Worm (Caenorhabditis elegans) whole organism, dauer: ENCODE measurements around the gene cpr-3.
"Not testable (repeated sequence)": the region's sequence is repeated elsewhere in the genome, so short reads cannot be mapped to it uniquely, and the experiment has no call there.

Experiments
- unc-62 ChIP-seq: sonication (generic microtip); optimal IDR thresholded peaks from 2 replicates; lab custom pipeline; 2017; ENCODE audit warnings: missing biosample characterization, missing genetic modification reagents, missing genetic modification characterization

The cpr-3 gene

ce11 chrV:15305502-15305901 lies 7.0 kb upstream of the cpr-3 start, which contains the start of gene T26H8.5:
Gene T26H8.5 (minus strand): TSS chrV:15305602.
- TF ChIP-seq unc-62 = no peak

- TF ChIP-seq unc-62 = no peak
Observed at ce11 chrV:15303625-15304024, 5.1 kb upstream of the cpr-3 start, which contains the start of gene srx-48. Gene srx-48 (minus strand): TSS chrV:15303725.

DNA sequence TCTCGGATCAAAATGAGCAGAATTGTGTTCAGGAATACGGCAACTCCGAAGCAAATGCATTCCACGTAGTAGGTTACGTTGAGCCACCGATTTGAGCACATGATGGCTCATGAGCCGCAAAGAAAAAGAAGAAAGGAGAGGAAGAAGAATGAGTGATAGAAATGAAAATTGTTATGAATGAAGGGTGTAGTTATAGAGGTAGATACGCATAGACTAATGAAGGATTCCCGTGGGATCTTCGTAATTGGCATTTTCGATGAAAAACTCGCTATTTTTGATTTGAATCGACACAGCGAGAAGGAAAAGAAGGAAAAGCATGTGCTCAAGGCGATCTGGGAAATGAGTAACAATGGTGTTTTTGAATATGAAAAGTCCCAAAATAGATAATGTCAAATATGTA lies 4.6 kb downstream of the cpr-3 start, which contains the start of gene str-96:
str-96 (minus strand) TSS at position 101 of the 400 bp plus-strand sequence.
- no peak for TF ChIP-seq unc-62

DNA sequence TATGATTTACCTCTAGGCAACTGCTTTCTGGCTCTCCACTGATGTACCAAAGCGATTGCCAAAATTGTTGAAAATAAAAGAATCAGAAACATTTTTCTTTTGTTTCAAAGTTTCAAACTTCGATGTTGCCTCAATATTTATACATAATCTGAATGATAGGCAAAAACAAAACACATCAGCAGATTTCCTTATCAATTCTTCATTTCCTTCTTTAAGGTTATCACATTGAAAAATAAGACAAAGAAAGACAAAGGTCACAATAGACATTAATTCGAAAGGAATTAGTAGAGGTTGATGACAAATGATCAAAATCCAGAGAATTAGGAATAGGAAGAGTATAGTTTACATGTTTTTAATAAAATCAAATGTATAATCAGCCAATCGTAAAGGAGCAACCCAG lies 7.5 kb downstream of the cpr-3 start, which contains the start of gene cyp-34A2:
cyp-34A2 (minus strand) TSS at position 101 of the 400 bp plus-strand sequence.
- no peak for TF ChIP-seq unc-62

- no peak for TF ChIP-seq unc-62
Observed at ce11 chrV:15287856-15288255, 10.6 kb downstream of the cpr-3 start, which contains the start of gene cyp-34A1. Gene cyp-34A1 (minus strand): TSS chrV:15287956.

DNA sequence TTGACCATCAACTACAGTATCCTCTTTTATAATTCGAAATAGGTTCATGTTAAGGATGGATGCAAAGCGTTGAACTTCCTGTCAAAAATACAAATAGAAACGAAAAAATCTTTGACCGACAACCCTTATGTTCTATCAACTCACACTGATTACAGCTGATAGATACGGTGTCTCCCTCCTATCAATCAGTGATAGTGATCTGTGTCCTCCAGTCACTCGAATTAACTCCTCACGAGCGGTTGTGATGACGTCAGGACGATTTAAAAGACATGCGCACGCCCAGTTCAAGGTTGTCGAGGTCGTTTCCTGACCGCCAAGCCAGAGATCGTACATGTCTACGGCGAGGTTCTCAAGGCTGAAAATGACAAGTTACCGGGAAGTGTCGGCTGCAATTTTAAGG lies 12.5 kb downstream of the cpr-3 start:
- TF ChIP-seq unc-62 = no peak

DNA sequence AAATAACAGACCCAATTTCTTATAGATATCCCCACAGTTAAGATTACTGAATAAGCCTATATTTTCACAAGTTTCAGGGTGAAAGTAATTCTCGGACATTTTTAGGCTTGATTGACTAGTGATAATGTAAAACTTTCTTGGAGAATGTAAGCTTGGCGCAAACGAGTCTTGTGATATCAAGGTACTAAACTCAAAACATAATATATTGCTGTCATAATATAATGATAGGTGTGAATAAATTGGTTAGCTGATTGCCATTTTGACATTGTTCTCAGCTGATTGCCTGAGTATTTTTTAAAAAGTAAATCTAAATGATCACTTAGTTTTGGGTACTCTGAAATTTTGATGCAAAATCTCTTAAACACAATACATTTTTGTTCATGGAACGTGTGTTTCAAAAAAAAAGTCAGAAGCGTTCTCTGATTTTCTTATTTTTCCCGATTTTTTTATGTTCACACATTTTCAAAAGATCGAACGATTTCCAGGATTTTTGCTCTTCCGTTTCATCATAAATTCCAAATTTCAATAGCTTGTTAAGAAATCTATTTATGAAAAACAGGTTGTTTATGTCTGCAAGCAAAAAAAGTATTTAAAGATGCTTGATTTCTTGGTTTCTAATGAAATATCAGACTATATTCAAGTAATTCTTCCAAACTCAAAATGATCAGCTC lies 17.1 kb downstream of the cpr-3 start, which contains the start of the genes srw-19 and srx-51:
srw-19 (minus strand) TSS at position 101 of the 671 bp plus-strand sequence.
srx-51 (plus strand) TSS at position 621 of the 671 bp plus-strand sequence.
- no peak for TF ChIP-seq unc-62

ce11 chrV:15276915-15277314 lies 21.6 kb downstream of the cpr-3 start, which contains the start of gene srw-17:
Gene srw-17 (minus strand): TSS chrV:15277015.
- no peak for TF ChIP-seq unc-62

- TF ChIP-seq unc-62 = no peak
Observed at ce11 chrV:15274757-15275156, 23.7 kb downstream of the cpr-3 start, which contains the start of gene srw-16. Gene srw-16 (minus strand): TSS chrV:15274857.

DNA sequence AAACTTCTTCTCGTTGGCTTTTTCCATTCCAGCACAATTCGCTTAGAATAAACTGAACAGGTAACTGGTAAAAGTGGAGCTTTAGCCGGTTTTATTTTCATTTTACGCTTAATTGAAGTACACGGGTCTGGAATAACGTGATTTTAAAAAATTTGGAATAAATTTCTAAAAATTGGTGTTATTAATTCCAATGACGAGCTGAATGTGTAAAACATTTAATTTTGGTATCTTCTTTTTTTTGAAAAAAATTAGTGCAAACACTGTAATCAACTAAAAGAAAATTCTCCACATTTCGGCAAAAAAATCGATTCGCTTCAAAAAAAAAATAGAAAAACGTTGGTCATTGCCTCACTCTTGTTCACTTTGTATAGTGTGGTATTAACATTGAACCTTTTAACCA lies 26.2 kb downstream of the cpr-3 start, which contains the start of gene T10H4.4:
T10H4.4 (minus strand) TSS at position 101 of the 400 bp plus-strand sequence.
- TF ChIP-seq unc-62 = no peak

DNA sequence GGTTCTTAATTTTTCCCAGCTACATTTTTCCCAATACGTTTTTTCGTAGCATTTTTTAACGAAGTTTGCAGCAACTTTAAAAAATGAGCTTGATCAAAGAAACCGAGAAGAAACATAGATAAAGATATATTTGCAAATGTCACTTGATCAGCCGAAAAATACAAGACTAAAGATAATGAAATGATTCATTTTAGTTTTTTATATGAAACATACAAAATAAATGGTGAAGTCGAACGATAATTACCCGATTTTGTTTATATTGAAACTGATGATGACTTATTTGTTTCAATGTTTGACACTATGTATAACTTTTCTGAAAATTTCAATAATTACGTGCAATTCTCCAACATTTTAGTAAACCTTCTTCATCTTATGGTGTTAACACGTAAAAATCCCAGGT lies 30.2 kb downstream of the cpr-3 start, which contains the start of gene srw-22:
srw-22 (plus strand) TSS at position 301 of the 400 bp plus-strand sequence.
- TF ChIP-seq unc-62 = no peak

DNA sequence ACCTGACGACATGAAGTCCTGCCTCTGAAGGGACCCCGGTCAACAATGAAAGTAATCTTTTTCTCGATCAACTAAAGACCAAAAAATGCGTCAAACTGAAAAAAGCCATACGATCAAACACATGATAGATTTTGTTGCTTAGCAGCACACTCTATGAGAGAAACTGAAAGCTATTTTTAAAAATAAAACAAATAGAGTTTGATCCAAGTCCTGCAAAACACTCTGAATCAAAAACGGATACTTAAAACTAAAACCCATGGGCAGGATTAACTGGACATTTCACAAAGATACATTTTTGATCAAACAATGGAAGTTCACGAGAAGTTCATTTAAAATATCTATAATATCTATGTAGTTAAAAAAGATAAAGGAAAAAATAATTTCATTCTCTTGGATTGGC lies 31.1 kb downstream of the cpr-3 start, which contains the start of gene T10H4.13:
T10H4.13 (minus strand) TSS at position 101 of the 400 bp plus-strand sequence.
- TF ChIP-seq unc-62 = no peak

ce11 chrV:15265814-15266213 lies 32.7 kb downstream of the cpr-3 start, which contains the start of gene M01B2.13:
Gene M01B2.13 (minus strand): TSS chrV:15265914.
- no peak for TF ChIP-seq unc-62

- no peak for TF ChIP-seq unc-62
Observed at ce11 chrV:15264131-15264530, 34.4 kb downstream of the cpr-3 start, which contains the start of gene M01B2.12. Gene M01B2.12 (minus strand): TSS chrV:15264231.

- TF ChIP-seq unc-62 = not testable (repeated sequence)
Observed at ce11 chrV:15262336-15262735, 36.2 kb downstream of the cpr-3 start, which contains the start of gene M01B2.10. Gene M01B2.10 (minus strand): TSS chrV:15262436.

ce11 chrV:15259904-15260303 lies 38.6 kb downstream of the cpr-3 start, which contains the start of gene M01B2.8:
Gene M01B2.8 (plus strand): TSS chrV:15260204.
- no peak for TF ChIP-seq unc-62

DNA sequence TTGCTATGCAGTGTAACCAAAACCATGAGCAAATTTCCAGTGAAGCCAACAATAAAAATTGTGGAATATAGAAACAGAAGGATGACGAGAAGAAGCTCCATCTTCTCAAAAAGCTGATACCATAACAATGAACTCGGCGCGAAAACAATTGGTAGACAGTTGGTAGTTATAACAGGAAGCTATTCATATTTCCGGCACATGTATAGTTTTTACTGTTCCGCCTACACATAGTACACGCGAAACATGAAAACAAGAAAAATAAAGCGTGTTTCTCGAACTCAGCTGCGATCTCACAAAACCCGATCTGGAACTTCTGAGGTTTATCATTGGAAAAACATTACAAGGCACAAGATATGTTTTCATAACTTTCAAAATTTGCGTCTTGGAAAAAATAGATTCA lies 39.5 kb downstream of the cpr-3 start, which contains the start of gene srsx-37:
srsx-37 (minus strand) TSS at position 101 of the 400 bp plus-strand sequence.
- no peak for TF ChIP-seq unc-62
